Worm (Caenorhabditis elegans) whole organism, early embryonic: ENCODE measurements around the gene K09D9.3.

Experiments used
- B0310.2 ChIP-seq: sonication (generic microtip); optimal IDR thresholded peaks from 2 replicates; lab custom pipeline; 2016; ENCODE audit warnings: mild to moderate bottlenecking, missing genetic modification characterization, missing compliant biosample characterization
- F13C5.2 ChIP-seq: sonication (generic microtip); optimal IDR thresholded peaks from 2 replicates; lab custom pipeline; 2017; ENCODE audit warnings: mild to moderate bottlenecking, missing genetic modification characterization, inconsistent platforms, missing compliant biosample characterization
- aly-1 ChIP-seq: sonication (generic microtip); optimal IDR thresholded peaks from 2 replicates; lab custom pipeline; 2016; ENCODE audit warnings: missing genetic modification characterization, missing compliant biosample characterization
- ama-1 ChIP-seq: fragments of 150-350 bp; optimal IDR thresholded peaks from 2 replicates; lab custom pipeline; 2014
- ceh-13 ChIP-seq: fragments of 200-800 bp; sonication (Bioruptor generic); optimal IDR thresholded peaks from 2 replicates; lab custom pipeline; 2018; ENCODE audit warnings: mild to moderate bottlenecking, missing genetic modification characterization, missing compliant biosample characterization
- ceh-36 ChIP-seq: sonication (generic microtip); optimal IDR thresholded peaks from 2 replicates; lab custom pipeline; 2016; ENCODE audit warnings: missing genetic modification characterization, inconsistent platforms, missing compliant biosample characterization
- ets-7 ChIP-seq: sonication (generic microtip); optimal IDR thresholded peaks from 2 replicates; lab custom pipeline; 2016; ENCODE audit warnings: missing genotype, missing genetic modification characterization, missing compliant biosample characterization
- flt-1 ChIP-seq: fragments of 200-800 bp; sonication (Bioruptor generic); IDR thresholded peaks from 2 replicates; pipeline ENCODE4 v1.3.6; 2022; ENCODE audit warnings: missing genetic modification characterization, missing compliant biosample characterization
- hmbx-1 ChIP-seq: sonication (generic microtip); optimal IDR thresholded peaks from 2 replicates; lab custom pipeline; 2016; ENCODE audit warnings: mild to moderate bottlenecking, missing genetic modification characterization, missing compliant biosample characterization
- hmg-4 ChIP-seq: fragments of 200-800 bp; sonication (Bioruptor generic); optimal IDR thresholded peaks from 2 replicates; lab custom pipeline; 2018; ENCODE audit warnings: mild to moderate bottlenecking, missing genetic modification characterization, missing compliant biosample characterization
- hnd-1 ChIP-seq: sonication (generic microtip); optimal IDR thresholded peaks from 2 replicates; lab custom pipeline; 2016; ENCODE audit warnings: missing genetic modification characterization, missing compliant biosample characterization
- pes-1 ChIP-seq: fragments of 200-800 bp; sonication (Bioruptor generic); IDR thresholded peaks from 2 replicates; pipeline ENCODE4 v1.3.6; 2022; ENCODE audit warnings: missing genetic modification reagents, missing genetic modification characterization, missing compliant biosample characterization
- scrt-1 ChIP-seq: fragments of 200-800 bp; sonication (Bioruptor generic); IDR thresholded peaks from 2 replicates; pipeline ENCODE4 v1.3.6; 2022; ENCODE audit warnings: missing genetic modification characterization, missing compliant biosample characterization
- sea-1 ChIP-seq: fragments of 200-800 bp; sonication (Bioruptor generic); conservative IDR thresholded peaks from 2 replicates; pipeline ENCODE4 v1.3.6; 2022; ENCODE audit warnings: missing genetic modification characterization, missing compliant biosample characterization
- tbx-11 ChIP-seq: fragments of 200-800 bp; sonication (Bioruptor generic); IDR thresholded peaks from 2 replicates; pipeline ENCODE4 v1.3.6; 2022; ENCODE audit warnings: missing genetic modification characterization, missing compliant biosample characterization
- tbx-37 ChIP-seq: fragments of 200-800 bp; sonication (Bioruptor generic); conservative IDR thresholded peaks from 2 replicates; pipeline ENCODE4 v1.3.6; 2022; ENCODE audit warnings: missing genetic modification reagents, missing genetic modification characterization, missing compliant biosample characterization
- tra-4 ChIP-seq: sonication (generic microtip); optimal IDR thresholded peaks from 2 replicates; lab custom pipeline; 2017; ENCODE audit warnings: missing genetic modification characterization, missing compliant biosample characterization

The K09D9.3 gene

DNA sequence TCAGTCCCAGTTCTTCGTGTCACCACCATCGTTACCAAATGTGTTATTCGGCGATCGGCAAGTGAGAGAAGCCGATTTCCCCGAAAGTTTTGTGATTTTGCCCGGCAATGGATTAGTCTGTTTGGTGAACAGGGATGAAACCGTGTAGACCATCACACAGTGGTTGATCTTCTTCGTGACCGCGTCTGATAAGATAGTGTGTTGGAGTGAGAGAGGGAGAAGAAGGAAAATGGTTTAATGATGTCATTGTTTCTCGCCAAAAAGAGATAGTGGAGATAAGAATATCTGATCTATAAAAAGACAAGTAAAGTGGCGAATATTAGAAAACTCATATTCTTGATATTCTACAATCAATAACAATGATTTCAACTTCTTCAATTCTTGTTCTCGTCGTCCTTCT is 39.5 kb upstream of the K09D9.3 start, which contains the start of gene nlp-31:
nlp-31 (plus strand) TSS at position 237 of the 400 bp plus-strand sequence.
- TF ChIP-seq hmg-4 (GFP tag; lab: Kevin White, UChicago) (no peak), B0310.2 (tag; lab: Kevin White, UChicago) (no peak), ceh-36 (tag; lab: Kevin White, UChicago) (no peak), ama-1 (lab: Kevin White, UChicago) (no peak), pes-1 (GFP tag; lab: Robert Waterston, UW) (no peak)

DNA sequence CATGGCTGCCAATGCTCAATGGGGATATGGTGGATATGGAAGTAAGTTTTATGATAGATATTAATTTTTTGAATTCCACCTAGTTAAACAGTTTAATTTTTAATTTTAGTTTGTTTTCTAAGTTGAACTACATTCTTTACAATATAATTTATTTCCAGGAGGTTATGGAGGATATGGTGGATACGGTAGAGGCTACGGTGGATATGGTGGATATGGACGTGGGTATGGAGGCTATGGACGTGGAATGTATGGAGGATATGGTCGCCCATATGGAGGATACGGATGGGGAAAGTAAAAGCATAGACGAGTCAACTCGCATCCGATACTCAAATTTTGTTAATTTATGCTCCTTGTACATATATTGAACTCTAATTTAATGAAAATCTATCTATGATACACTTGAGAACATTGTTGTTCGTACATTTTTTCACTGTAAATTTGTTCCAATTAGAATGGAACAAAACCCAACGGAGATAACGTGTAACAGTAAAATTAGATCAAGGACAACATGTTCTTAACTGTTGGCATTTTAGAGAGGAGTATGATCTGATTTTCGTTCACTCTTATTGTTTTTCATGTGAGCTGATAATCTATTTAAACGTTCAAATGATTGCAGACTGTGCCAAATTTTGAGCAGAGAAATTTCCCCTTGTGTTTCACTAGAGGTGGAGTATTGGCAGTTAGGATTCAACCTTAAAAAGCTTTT is 38.9 kb upstream of the K09D9.3 start:
- no peak for TF ChIP-seq tra-4 (tag; lab: Kevin White, UChicago)
- TF ChIP-seq ceh-36 (tag; lab: Kevin White, UChicago): no peak
- TF ChIP-seq tbx-11 (GFP tag; lab: Robert Waterston, UW): no peak
- no peak for TF ChIP-seq flt-1 (GFP tag; lab: Robert Waterston, UW)
- TF ChIP-seq sea-1 (GFP tag; lab: Robert Waterston, UW): no peak
- TF ChIP-seq tbx-37 (GFP tag; lab: Robert Waterston, UW): no peak
- TF ChIP-seq hmg-4 (GFP tag; lab: Kevin White, UChicago): no peak
- TF ChIP-seq pes-1 (GFP tag; lab: Robert Waterston, UW): no peak
- no peak for TF ChIP-seq ceh-13 (GFP tag; lab: Kevin White, UChicago)
- no peak for TF ChIP-seq F13C5.2
- no peak for TF ChIP-seq ama-1 (lab: Kevin White, UChicago)
- TF ChIP-seq scrt-1 (GFP tag; lab: Robert Waterston, UW): no peak
- no peak for TF ChIP-seq hmbx-1
- TF ChIP-seq B0310.2 (tag; lab: Kevin White, UChicago): no peak
- no peak for TF ChIP-seq hnd-1
- no peak for TF ChIP-seq aly-1 (tag; lab: Kevin White, UChicago)
- no peak for TF ChIP-seq ets-7 (tag; lab: Kevin White, UChicago)

DNA sequence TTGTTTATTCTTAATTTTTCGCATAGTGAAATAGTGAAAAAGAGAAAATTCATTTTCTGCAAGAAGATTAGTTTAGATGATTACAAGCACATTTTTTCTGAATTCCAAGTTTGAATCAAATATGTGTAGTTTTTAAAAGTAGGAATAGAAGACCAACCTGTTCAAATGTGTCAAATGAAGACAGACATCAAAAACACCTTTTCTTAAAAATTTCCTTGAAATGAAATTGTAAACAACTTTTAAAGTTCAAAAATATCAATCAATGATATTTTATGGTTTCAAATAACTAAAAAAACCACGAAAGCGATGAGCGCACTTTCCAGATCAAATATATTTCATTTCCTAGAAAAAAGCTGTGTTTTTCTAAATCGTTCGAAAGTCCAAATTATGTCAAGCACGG is 37.6 kb upstream of the K09D9.3 start, which contains the start of gene nlp-30:
nlp-30 (plus strand) TSS at position 301 of the 400 bp plus-strand sequence.
- TF ChIP-seq scrt-1 (GFP tag; lab: Robert Waterston, UW) (no peak), ama-1 (lab: Kevin White, UChicago) (no peak)

DNA sequence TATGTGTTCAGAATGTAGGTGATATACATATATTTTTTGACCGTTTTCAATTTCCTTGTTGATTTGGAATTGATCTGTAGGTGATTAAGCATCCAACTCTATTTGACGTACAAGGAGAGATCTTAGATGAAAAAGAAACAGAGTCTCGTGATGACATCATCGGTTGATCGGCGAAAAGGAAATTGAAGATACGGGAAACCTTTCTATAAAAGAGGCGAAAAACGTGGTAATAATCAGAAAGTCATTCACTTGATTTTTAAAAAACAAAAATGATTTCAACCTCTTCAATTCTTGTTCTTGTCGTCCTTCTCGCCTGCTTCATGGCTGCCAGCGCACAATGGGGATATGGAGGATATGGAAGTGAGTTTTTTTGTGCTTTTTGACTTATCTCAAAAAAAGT is 35.1 kb upstream of the K09D9.3 start, which contains the start of gene nlp-29:
nlp-29 (plus strand) TSS at position 248 of the 400 bp plus-strand sequence.
- TF ChIP-seq hnd-1 (no peak), scrt-1 (GFP tag; lab: Robert Waterston, UW) (no peak), B0310.2 (tag; lab: Kevin White, UChicago) (no peak), tra-4 (tag; lab: Kevin White, UChicago) (no peak), flt-1 (GFP tag; lab: Robert Waterston, UW) (no peak), hmg-4 (GFP tag; lab: Kevin White, UChicago) (no peak), ets-7 (tag; lab: Kevin White, UChicago) (no peak), hmbx-1 (no peak), ceh-36 (tag; lab: Kevin White, UChicago) (no peak), tbx-37 (GFP tag; lab: Robert Waterston, UW) (no peak), F13C5.2 (no peak), ceh-13 (GFP tag; lab: Kevin White, UChicago) (no peak), ama-1 (lab: Kevin White, UChicago) (no peak), tbx-11 (GFP tag; lab: Robert Waterston, UW) (no peak), aly-1 (tag; lab: Kevin White, UChicago) (no peak), pes-1 (GFP tag; lab: Robert Waterston, UW) (no peak), sea-1 (GFP tag; lab: Robert Waterston, UW) (no peak)

DNA sequence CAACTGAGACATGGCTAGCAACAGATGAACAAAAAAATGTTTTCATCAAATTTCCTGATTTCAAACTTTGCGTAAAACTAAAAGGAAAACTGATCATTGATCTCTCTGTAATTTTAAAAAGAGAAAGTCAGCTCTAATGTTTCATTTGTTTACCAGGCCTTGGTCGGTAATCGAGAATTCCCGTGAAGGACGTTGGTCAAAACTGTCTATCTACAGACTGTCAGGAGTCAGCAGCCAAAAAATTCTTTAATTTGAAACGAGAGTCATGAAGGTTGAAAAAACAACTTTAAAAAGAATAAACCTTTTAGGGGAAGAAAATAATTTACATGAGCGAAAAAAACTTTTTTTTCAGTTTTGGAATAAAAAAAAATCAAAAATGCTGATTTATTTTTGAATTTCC is 34.2 kb upstream of the K09D9.3 start:
- TF ChIP-seq tbx-11 (GFP tag; lab: Robert Waterston, UW) (no peak), B0310.2 (tag; lab: Kevin White, UChicago) (no peak), hnd-1 (no peak)

DNA sequence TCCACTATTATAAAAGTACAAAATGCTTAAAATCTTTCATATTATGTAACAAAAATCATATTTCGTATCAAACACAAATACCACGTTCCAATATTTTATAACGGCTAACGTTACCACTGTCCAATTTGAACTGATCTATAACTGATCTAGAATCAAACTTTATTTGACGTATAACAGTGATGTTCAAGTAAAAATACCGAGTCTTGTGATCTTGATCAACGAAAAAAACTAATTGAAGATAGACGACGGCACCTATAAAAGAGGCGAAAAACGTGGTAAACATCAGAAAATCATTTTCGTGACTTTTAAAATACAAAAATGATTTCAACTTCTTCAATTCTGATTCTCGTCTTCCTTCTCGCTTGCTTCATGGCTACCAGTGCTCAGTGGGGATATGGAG is 31.7 kb upstream of the K09D9.3 start, which contains the start of gene nlp-28:
nlp-28 (plus strand) TSS at position 285 of the 400 bp plus-strand sequence.
- TF ChIP-seq hmbx-1 (no peak), B0310.2 (tag; lab: Kevin White, UChicago) (no peak), scrt-1 (GFP tag; lab: Robert Waterston, UW) (no peak), sea-1 (GFP tag; lab: Robert Waterston, UW) (no peak), ceh-13 (GFP tag; lab: Kevin White, UChicago) (no peak), hnd-1 (no peak), ets-7 (tag; lab: Kevin White, UChicago) (no peak), tra-4 (tag; lab: Kevin White, UChicago) (no peak), ceh-36 (tag; lab: Kevin White, UChicago) (no peak), flt-1 (GFP tag; lab: Robert Waterston, UW) (no peak), tbx-37 (GFP tag; lab: Robert Waterston, UW) (no peak), tbx-11 (GFP tag; lab: Robert Waterston, UW) (no peak), ama-1 (lab: Kevin White, UChicago) (no peak), hmg-4 (GFP tag; lab: Kevin White, UChicago) (no peak), pes-1 (GFP tag; lab: Robert Waterston, UW) (no peak)

DNA sequence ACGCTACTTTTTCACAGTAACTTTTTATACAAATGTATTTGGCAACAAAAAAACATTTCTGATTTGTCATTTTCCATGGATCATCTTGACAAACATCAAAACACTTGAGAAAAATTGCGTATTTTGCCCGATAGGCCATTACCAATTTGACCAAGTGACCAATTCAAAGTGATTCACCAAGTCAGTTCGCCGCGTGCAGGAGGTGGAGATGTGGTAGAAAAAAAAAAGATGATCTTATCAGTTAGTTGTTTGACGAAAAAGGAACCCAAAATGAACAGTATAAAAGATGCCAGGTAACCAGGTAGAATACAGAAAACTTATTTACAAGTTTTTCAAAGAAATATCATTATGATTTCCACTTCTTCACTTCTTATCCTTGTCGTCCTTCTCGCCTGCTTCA is 30.2 kb upstream of the K09D9.3 start, which contains the start of gene nlp-27:
nlp-27 (plus strand) TSS at position 309 of the 400 bp plus-strand sequence.
- TF ChIP-seq F13C5.2 (no peak), tra-4 (tag; lab: Kevin White, UChicago) (no peak), pes-1 (GFP tag; lab: Robert Waterston, UW) (no peak), hnd-1 (no peak), ceh-13 (GFP tag; lab: Kevin White, UChicago) (no peak), ceh-36 (tag; lab: Kevin White, UChicago) (no peak), scrt-1 (GFP tag; lab: Robert Waterston, UW) (no peak), hmbx-1 (no peak), sea-1 (GFP tag; lab: Robert Waterston, UW) (no peak), tbx-11 (GFP tag; lab: Robert Waterston, UW) (no peak), flt-1 (GFP tag; lab: Robert Waterston, UW) (no peak)
